Worm (Caenorhabditis elegans): ENCODE results near the gene irld-50.

DNA sequence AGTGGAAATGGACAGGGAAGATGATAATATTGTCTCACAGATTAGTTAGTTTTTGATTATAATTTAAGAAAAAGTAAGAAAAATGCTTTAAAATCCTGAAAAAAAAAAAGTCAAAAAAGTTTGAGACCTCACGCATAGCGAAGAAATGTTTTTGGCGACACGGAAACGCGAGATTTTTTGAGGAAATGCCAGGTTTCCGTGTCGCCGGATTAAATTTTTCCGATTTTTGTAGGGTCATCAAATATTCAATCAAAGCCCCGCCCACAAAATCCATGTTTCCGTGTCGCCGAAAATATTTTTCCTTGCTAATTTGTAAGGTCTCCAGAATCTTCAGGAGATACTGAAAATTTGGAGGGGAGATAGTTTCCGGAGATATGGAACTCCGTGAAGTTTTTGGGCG lies 48.4 kb upstream of the irld-50 start:
- TF ChIP-seq jun-1 (tag; optimal IDR thresholded peaks at IDR 0.05): no peak
- TF ChIP-seq hlh-30 (tag; optimal IDR thresholded peaks at IDR 0.05; ENCODE audit: insufficient read depth): no peak
- no peak for TF ChIP-seq lin-13 (GFP tag; optimal IDR thresholded peaks at IDR 0.05)
- TF ChIP-seq unc-130 (GFP tag; optimal IDR thresholded peaks at IDR 0.05): no peak
